Worm (Caenorhabditis elegans) whole organism, young adult: ENCODE data around the gene C18H7.11.

Experiments
- B0035.1 ChIP-seq: sonication (generic microtip); optimal IDR thresholded peaks from 2 replicates; lab custom pipeline; 2016; ENCODE audit warnings: missing genetic modification characterization, mild to moderate bottlenecking, missing compliant biosample characterization, missing genotype, missing genetic modification reagents
- B0261.1 ChIP-seq: sonication (generic microtip); optimal IDR thresholded peaks from 2 replicates; lab custom pipeline; 2016; ENCODE audit warnings: mild to moderate bottlenecking, missing genetic modification characterization, moderate library complexity, missing compliant biosample characterization
- F10E7.11 ChIP-seq: sonication (generic microtip); optimal IDR thresholded peaks from 2 replicates; lab custom pipeline; 2017; ENCODE audit warnings: mild to moderate bottlenecking, missing genetic modification characterization, moderate library complexity, missing compliant biosample characterization
- F22D6.2 ChIP-seq: sonication (generic microtip); optimal IDR thresholded peaks from 2 replicates; lab custom pipeline; 2016; ENCODE audit warnings: mild to moderate bottlenecking, missing genetic modification characterization, missing compliant biosample characterization
- F23B12.7 ChIP-seq: sonication (generic microtip); optimal IDR thresholded peaks from 2 replicates; lab custom pipeline; 2017; ENCODE audit warnings: missing genetic modification characterization, mild to moderate bottlenecking, missing compliant biosample characterization, antibody characterized with exemption, moderate library complexity; ENCODE audit not compliant: insufficient read depth
- F55B11.4 ChIP-seq: sonication (generic microtip); optimal IDR thresholded peaks from 2 replicates; lab custom pipeline; 2016; ENCODE audit warnings: missing compliant biosample characterization, missing genetic modification characterization, borderline replicate concordance; ENCODE audit not compliant: insufficient read depth
- T07F8.4 ChIP-seq: sonication (generic microtip); optimal IDR thresholded peaks from 2 replicates; lab custom pipeline; 2016; ENCODE audit warnings: mild to moderate bottlenecking, missing genetic modification characterization, moderate library complexity, missing compliant biosample characterization
- ZK185.1 ChIP-seq: sonication (generic microtip); optimal IDR thresholded peaks from 2 replicates; lab custom pipeline; 2016; ENCODE audit warnings: mild to moderate bottlenecking, missing genetic modification characterization, missing compliant biosample characterization; ENCODE audit not compliant: poor library complexity, severe bottlenecking
- bed-2 ChIP-seq: fragments of 200-800 bp; sonication (Bioruptor generic); IDR thresholded peaks from 2 replicates; pipeline ENCODE4 v1.3.6; 2022; ENCODE audit warnings: missing genetic modification reagents, missing genetic modification characterization, missing compliant biosample characterization
- cebp-2 ChIP-seq: fragments of 200-800 bp; sonication (Bioruptor generic); IDR thresholded peaks from 2 replicates; pipeline ENCODE4 v1.3.6; 2022; ENCODE audit warnings: missing genetic modification characterization, missing compliant biosample characterization
- ceh-58 ChIP-seq: fragments of 200-800 bp; sonication (Bioruptor generic); IDR thresholded peaks from 2 replicates; pipeline ENCODE4 v1.3.6; 2022; ENCODE audit warnings: missing genetic modification characterization, missing compliant biosample characterization
- chd-7 ChIP-seq: sonication (generic microtip); optimal IDR thresholded peaks from 2 replicates; lab custom pipeline; 2016; ENCODE audit warnings: mild to moderate bottlenecking, missing genetic modification characterization, moderate library complexity, missing compliant biosample characterization
- egrh-3 ChIP-seq: fragments of 200-800 bp; sonication (Bioruptor generic); IDR thresholded peaks from 2 replicates; pipeline ENCODE4 v1.3.6; 2022; ENCODE audit warnings: missing genetic modification reagents, missing genetic modification characterization, missing compliant biosample characterization
- ets-4 ChIP-seq: fragments of 200-800 bp; sonication (Bioruptor generic); optimal IDR thresholded peaks from 2 replicates; lab custom pipeline; 2018; ENCODE audit warnings: mild to moderate bottlenecking, missing genetic modification characterization, missing compliant biosample characterization
- lag-1 ChIP-seq: fragments of 200-800 bp; sonication (Bioruptor generic); IDR thresholded peaks from 2 replicates; pipeline ENCODE4 v1.3.6; 2022; ENCODE audit warnings: missing genetic modification reagents, missing genetic modification characterization, missing compliant biosample characterization
- let-607 ChIP-seq, 2 experiments: fragments of 200-800 bp in 1 of 2; sonication (Bioruptor generic) in 1 of 2; sonication (generic microtip) in 1 of 2; optimal IDR thresholded peaks; 2 replicates each; lab custom pipeline; 2016 to 2018; ENCODE audit warnings: mild to moderate bottlenecking in 2 of 2, missing compliant biosample characterization in 2 of 2, missing genetic modification characterization in 2 of 2, moderate library complexity in 2 of 2, missing genotype in 1 of 2
- madf-8 ChIP-seq: fragments of 200-800 bp; sonication (Bioruptor generic); conservative IDR thresholded peaks from 2 replicates; pipeline ENCODE4 v1.3.6; 2022; ENCODE audit warnings: missing genetic modification reagents, missing genetic modification characterization, missing compliant biosample characterization
- mel-28 ChIP-seq: sonication (generic microtip); optimal IDR thresholded peaks from 2 replicates; lab custom pipeline; 2016; ENCODE audit warnings: borderline replicate concordance, mild to moderate bottlenecking, missing genetic modification characterization, missing compliant biosample characterization
- nfya-1 ChIP-seq: sonication (generic microtip); optimal IDR thresholded peaks from 2 replicates; lab custom pipeline; 2017; ENCODE audit warnings: antibody characterized with exemption, missing compliant biosample characterization, missing genetic modification characterization, borderline replicate concordance; ENCODE audit not compliant: insufficient read depth
- nhr-80 ChIP-seq: sonication (generic microtip); optimal IDR thresholded peaks from 2 replicates; lab custom pipeline; 2016; ENCODE audit warnings: missing genetic modification characterization, missing compliant biosample characterization
- rec-8 ChIP-seq, 2 experiments: sonication (generic microtip); optimal IDR thresholded peaks; 2 replicates each; lab custom pipeline; 2016; ENCODE audit warnings: mild to moderate bottlenecking in 2 of 2, missing genetic modification characterization in 2 of 2, missing genetic modification reagents in 2 of 2, missing genotype in 2 of 2, missing biosample characterization in 1 of 2, missing compliant biosample characterization in 1 of 2, moderate library complexity in 1 of 2
- repo-1 ChIP-seq: sonication (generic microtip); optimal IDR thresholded peaks from 2 replicates; lab custom pipeline; 2017; ENCODE audit warnings: mild to moderate bottlenecking, missing genetic modification characterization, missing compliant biosample characterization
- snpc-1.1 ChIP-seq: sonication (generic microtip); optimal IDR thresholded peaks from 2 replicates; lab custom pipeline; 2017; ENCODE audit warnings: missing genetic modification characterization, mild to moderate bottlenecking, missing compliant biosample characterization, antibody characterized with exemption, moderate library complexity, missing genotype, missing genetic modification reagents; ENCODE audit not compliant: insufficient read depth
- unc-130 ChIP-seq: sonication (generic microtip); optimal IDR thresholded peaks from 2 replicates; lab custom pipeline; 2016; ENCODE audit warnings: missing genetic modification reagents, missing genetic modification characterization, missing compliant biosample characterization
- zfh-2 ChIP-seq: fragments of 200-800 bp; sonication (Bioruptor generic); conservative IDR thresholded peaks from 2 replicates; pipeline ENCODE4 v1.3.6; 2022; ENCODE audit warnings: missing genetic modification reagents, missing genetic modification characterization, missing compliant biosample characterization
- ztf-22 ChIP-seq: fragments of 200-800 bp; sonication (Bioruptor generic); optimal IDR thresholded peaks from 2 replicates; lab custom pipeline; 2018; ENCODE audit warnings: mild to moderate bottlenecking, missing genetic modification characterization, moderate library complexity, missing compliant biosample characterization
- ztf-25 ChIP-seq: fragments of 200-800 bp; sonication (Bioruptor generic); IDR thresholded peaks from 2 replicates; pipeline ENCODE4 v1.3.6; 2022; ENCODE audit warnings: missing genetic modification reagents, missing genetic modification characterization, missing compliant biosample characterization
- ztf-28 ChIP-seq: fragments of 200-800 bp; sonication (Bioruptor generic); IDR thresholded peaks from 2 replicates; pipeline ENCODE4 v1.3.6; 2022; ENCODE audit warnings: missing genetic modification reagents, missing genetic modification characterization, missing compliant biosample characterization
- ztf-3 ChIP-seq: fragments of 200-800 bp; sonication (Bioruptor generic); optimal IDR thresholded peaks from 2 replicates; lab custom pipeline; 2018; ENCODE audit warnings: mild to moderate bottlenecking, missing genetic modification characterization, missing compliant biosample characterization

Gene C18H7.11

DNA sequence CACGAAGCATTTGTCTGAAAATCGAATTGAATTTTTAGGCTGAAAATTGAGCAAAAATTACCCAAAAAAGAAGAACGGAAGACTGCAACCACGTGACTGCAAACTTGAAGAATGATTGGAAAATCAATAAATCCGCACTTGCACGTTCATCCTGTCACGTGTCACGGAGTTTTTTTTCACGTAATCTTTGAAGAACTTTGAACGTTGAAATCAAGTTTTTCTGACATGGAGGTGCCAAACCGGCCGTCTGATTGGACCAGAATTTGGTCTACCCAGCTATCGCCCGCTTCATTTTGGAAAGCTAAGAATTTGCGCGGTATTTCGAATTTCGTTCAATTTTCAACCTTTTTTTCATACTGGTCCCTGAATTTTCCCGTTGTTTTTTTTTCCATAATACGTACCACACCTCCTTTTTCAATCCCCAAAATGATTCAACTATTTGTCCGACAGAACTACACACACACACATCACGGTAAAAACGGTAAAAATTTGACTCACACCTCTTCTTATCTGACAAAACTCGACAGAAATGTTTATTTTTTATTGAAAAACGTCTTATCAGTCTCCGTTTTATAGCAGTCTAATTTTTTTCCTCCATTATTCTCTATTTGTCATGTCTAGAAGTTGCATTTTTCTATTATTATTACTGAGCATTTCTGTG, at the start of gene C18H7.11, which contains the start of gene C18H7.7:
TSS of gene C18H7.11 (plus strand) at position 611 of the 661 bp plus-strand sequence.
TSS of gene C18H7.7 (minus strand) at position 101 of the 661 bp plus-strand sequence.
- TF ChIP-seq nhr-80 (tag; lab: Kevin White, UChicago) (peak; percentile 21), F55B11.4 (no peak)

DNA sequence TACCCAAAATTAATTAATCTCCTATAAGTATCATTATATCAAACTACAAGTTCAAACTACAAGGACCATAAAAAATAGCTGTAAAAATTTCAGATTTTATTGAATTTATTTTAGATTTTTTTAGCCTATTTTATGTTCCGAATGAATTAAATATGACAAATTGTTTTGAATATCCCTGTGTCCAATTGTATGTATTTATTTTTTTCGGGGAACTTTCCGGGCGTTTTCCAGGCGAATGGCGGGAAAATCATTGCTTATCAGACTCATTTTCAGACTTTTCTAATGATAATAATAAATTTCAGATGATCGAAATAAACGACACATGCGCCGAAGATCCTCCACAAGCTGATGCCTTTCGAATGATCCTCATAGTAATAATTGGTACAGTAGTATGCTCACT, 48.7 kb upstream of the C18H7.11 start, which contains the start of gene F56A11.4:
TSS of gene F56A11.4 (plus strand) at position 301 of the 400 bp plus-strand sequence.
- no peak for TF ChIP-seq cebp-2 (GFP tag; lab: Robert Waterston, UW)
- TF ChIP-seq T07F8.4 (tag; lab: Kevin White, UChicago): no peak
- no peak for TF ChIP-seq ztf-3 (GFP tag; lab: Kevin White, UChicago)
- TF ChIP-seq unc-130 (GFP tag; lab: Kevin White, UChicago): no peak
- no peak for TF ChIP-seq nfya-1 (tag; lab: Kevin White, UChicago)
- TF ChIP-seq chd-7 (tag; lab: Kevin White, UChicago): no peak
- TF ChIP-seq ztf-25 (GFP tag; lab: Robert Waterston, UW): no peak
- TF ChIP-seq mel-28 (tag; lab: Kevin White, UChicago): no peak
- no peak for TF ChIP-seq B0261.1
- no peak for TF ChIP-seq bed-2 (GFP tag; lab: Robert Waterston, UW)
- TF ChIP-seq F23B12.7 (tag; lab: Kevin White, UChicago): no peak
- no peak for TF ChIP-seq F10E7.11 (tag; lab: Kevin White, UChicago)
- TF ChIP-seq F55B11.4: no peak
- TF ChIP-seq lag-1: no peak

DNA sequence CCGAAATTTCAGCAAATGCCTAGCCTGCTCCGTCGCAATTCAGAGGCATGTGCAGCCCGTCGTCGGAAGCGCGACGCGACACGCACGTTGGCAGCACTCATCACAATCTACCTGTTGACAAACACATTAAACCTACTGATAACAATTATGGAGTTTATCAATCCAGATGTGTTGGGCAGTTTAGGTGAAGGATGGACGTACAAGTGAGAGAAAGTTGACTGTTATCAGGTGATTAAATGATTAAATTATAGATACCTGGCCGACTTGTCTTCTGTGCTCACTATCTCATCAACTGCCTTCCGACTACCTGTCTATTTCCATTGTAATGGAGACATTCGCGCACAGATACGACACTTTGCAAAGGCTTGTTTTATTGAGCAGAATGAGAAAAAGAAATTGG, 44.8 kb upstream of the C18H7.11 start:
- peak; percentile 66 for TF ChIP-seq ztf-22 (GFP tag; lab: Kevin White, UChicago)
- peak; percentile 83 for TF ChIP-seq ets-4
- TF ChIP-seq ztf-28: no peak
- TF ChIP-seq let-607 (tag; optimal IDR thresholded peaks at IDR 0.05; lab: Kevin White, UChicago): peak in 1 of 2 experiments; percentile 4
- TF ChIP-seq nhr-80 (tag; lab: Kevin White, UChicago): peak; percentile 93

DNA sequence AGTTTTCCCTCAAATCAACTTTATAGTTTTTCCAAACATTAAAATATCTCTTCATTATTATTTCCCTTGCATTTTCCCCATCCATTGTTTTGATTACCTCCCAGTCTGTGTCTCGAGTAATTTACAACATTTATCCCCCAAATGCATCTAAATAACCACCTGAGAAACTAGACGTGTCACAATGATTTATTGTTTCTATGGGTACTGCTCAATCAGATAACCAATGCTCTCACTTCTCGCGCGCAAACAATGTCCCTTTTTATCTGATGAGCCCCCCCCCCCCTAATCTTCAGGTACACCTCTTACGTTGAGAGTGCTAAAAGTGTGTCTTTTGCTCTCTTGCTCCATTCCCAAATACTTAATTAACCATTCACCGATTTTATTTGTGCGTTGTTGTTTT, 42.7 kb upstream of the C18H7.11 start:
- TF ChIP-seq repo-1: no peak
- no peak for TF ChIP-seq unc-130 (GFP tag; lab: Kevin White, UChicago)
- TF ChIP-seq B0035.1 (tag; lab: Kevin White, UChicago): no peak
- TF ChIP-seq F22D6.2: no peak
- no peak for TF ChIP-seq snpc-1.1 (tag; lab: Kevin White, UChicago)
- no peak for TF ChIP-seq ceh-58 (GFP tag; lab: Robert Waterston, UW)
- no peak for TF ChIP-seq ZK185.1
- TF ChIP-seq madf-8 (GFP tag; lab: Robert Waterston, UW): no peak
- TF ChIP-seq rec-8 (tag; optimal IDR thresholded peaks at IDR 0.05; lab: Kevin White, UChicago): no peak

DNA sequence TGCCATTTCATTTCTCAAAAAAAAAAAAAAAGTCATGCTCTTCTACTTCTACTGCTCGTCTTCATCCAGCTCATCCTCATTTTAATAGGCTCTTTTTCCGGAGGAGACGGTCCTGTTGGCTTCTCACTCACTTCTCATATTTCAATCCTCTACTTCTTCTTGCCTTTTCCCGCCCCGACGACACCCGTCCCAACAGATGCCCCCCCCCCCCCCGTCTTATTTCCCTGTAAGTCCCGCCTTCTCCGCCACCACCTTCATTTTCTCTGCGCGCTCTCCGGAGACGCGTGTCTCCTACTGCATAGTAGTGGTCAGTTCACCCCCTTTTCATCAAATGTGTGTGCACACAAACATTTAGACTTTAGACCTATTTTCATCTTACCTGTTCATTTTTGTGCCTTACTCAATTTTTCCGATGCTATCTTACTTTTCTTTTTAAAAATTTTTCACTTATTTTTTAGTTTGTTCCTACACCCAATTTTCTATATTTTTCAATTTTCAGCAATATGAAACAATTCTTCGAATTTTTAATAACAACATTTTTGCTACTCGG, 37.9 kb upstream of the C18H7.11 start, which contains the start of gene efn-4:
TSS of gene efn-4 (plus strand) at position 500 of the 550 bp plus-strand sequence.
- peak; percentile 31; the same call in 1 of the 2 replicates for TF ChIP-seq egrh-3
- TF ChIP-seq zfh-2: peak; percentile 69
- TF ChIP-seq let-607 (tag; optimal IDR thresholded peaks at IDR 0.05; lab: Kevin White, UChicago): no peak
